Fruit fly (Drosophila melanogaster): ENCODE measurements around the gene CG5880.

dm6 chr3R:27167350-27167749 is 50.8 kb downstream of the CG5880 start:
- TF ChIP-seq Smox (GFP tag; optimal IDR thresholded peaks at IDR 0.05) = no peak
- no peak for TF ChIP-seq CG8632 (GFP tag; optimal IDR thresholded peaks at IDR 0.05)
- TF ChIP-seq Sox102F (GFP tag; optimal IDR thresholded peaks at IDR 0.05) = no peak
- TF ChIP-seq CG11902 (GFP tag; optimal IDR thresholded peaks at IDR 0.05) = no peak
- peak; percentile 93 for TF ChIP-seq CG6276 (GFP tag; optimal IDR thresholded peaks at IDR 0.05)
- TF ChIP-seq svp (GFP tag) = peak; percentile 19
- TF ChIP-seq dac (GFP tag; optimal IDR thresholded peaks at IDR 0.05) = peak; percentile 84
- peak; percentile 84 for TF ChIP-seq CG4318 (GFP tag; optimal IDR thresholded peaks at IDR 0.05)
- TF ChIP-seq Met (GFP tag; optimal IDR thresholded peaks at IDR 0.05) = no peak
- no peak for TF ChIP-seq Eip93F (GFP tag; optimal IDR thresholded peaks at IDR 0.05)
- TF ChIP-seq fkh (GFP tag; optimal IDR thresholded peaks at IDR 0.05) = no peak
- TF ChIP-seq Hr39 (GFP tag; optimal IDR thresholded peaks at IDR 0.05) = no peak
- peak; percentile 89 for TF ChIP-seq Lpt (GFP tag; optimal IDR thresholded peaks at IDR 0.05)

Data from whole organism, prepupa.